Worm (Caenorhabditis elegans): ENCODE measurements around the gene C46C2.7.

ce11 chrIV:9239151-9239550 is 44.5 kb downstream of the C46C2.7 start:
- TF ChIP-seq ama-1 (optimal IDR thresholded peaks at IDR 0.05) (no peak), ceh-36 (tag; optimal IDR thresholded peaks at IDR 0.05) (no peak)
